Fruit fly (Drosophila melanogaster) whole organism, embryonic: ENCODE measurements around the gene trem.
A peak's percentile ranks its signal among the peaks of the same experiment; 100 is the strongest.

Experiments used
- Aef1 ChIP-seq: fragments of 200-800 bp; sonication (Bioruptor generic); IDR thresholded peaks from 3 replicates; pipeline ENCODE4 v1.3.6; 2022; ENCODE audit warnings: missing biosample characterization, missing genetic modification characterization
- Bgb ChIP-seq: fragments of 200-800 bp; sonication (Bioruptor generic); IDR thresholded peaks from 2 replicates; pipeline ENCODE4 v1.3.6; 2022; ENCODE audit warnings: missing biosample characterization, missing genetic modification characterization; ENCODE audit not compliant: partially characterized antibody
- BtbVII ChIP-seq: fragments of 200-800 bp; sonication (Bioruptor generic); optimal IDR thresholded peaks from 3 replicates; lab custom pipeline; 2017; ENCODE audit warnings: missing biosample characterization, mild to moderate bottlenecking, missing genetic modification characterization
- CG10209 ChIP-seq: fragments of 200-800 bp; sonication (Bioruptor generic); optimal IDR thresholded peaks from 3 replicates; lab custom pipeline; 2017; ENCODE audit warnings: missing biosample characterization, mild to moderate bottlenecking, missing genetic modification characterization, missing genetic modification reagents
- CG12236 ChIP-seq: fragments of 200-800 bp; sonication (Bioruptor generic); optimal IDR thresholded peaks from 2 replicates; lab custom pipeline; 2016; ENCODE audit warnings: missing biosample characterization, missing genetic modification characterization
- CG12659 ChIP-seq: fragments of 200-800 bp; sonication (Bioruptor generic); optimal IDR thresholded peaks from 3 replicates; lab custom pipeline; 2017; ENCODE audit warnings: mild to moderate bottlenecking, missing biosample characterization, missing genetic modification reagents, missing genetic modification characterization
- CG13424 ChIP-seq: fragments of 200-800 bp; sonication (Bioruptor generic); optimal IDR thresholded peaks from 2 replicates; lab custom pipeline; 2019; ENCODE audit warnings: missing biosample characterization, mild to moderate bottlenecking, missing genetic modification characterization, moderate library complexity
- CG13775 ChIP-seq: fragments of 200-800 bp; sonication (Bioruptor generic); optimal IDR thresholded peaks from 3 replicates; lab custom pipeline; 2017; ENCODE audit warnings: missing biosample characterization, mild to moderate bottlenecking, missing genetic modification characterization
- CG13894 ChIP-seq: fragments of 200-800 bp; sonication (Bioruptor generic); optimal IDR thresholded peaks from 3 replicates; lab custom pipeline; 2018; ENCODE audit warnings: missing biosample characterization, mild to moderate bottlenecking, missing genetic modification characterization, moderate library complexity
- CG15601 ChIP-seq: fragments of 200-800 bp; sonication (Bioruptor generic); optimal IDR thresholded peaks from 3 replicates; lab custom pipeline; 2019; ENCODE audit warnings: missing biosample characterization, mild to moderate bottlenecking, missing genetic modification characterization, moderate library complexity
- CG1602 ChIP-seq: fragments of 200-800 bp; sonication (Bioruptor generic); optimal IDR thresholded peaks from 3 replicates; lab custom pipeline; 2016; ENCODE audit warnings: missing biosample characterization, missing genetic modification characterization
- CG17802 ChIP-seq: fragments of 200-800 bp; sonication (Bioruptor generic); optimal IDR thresholded peaks from 2 replicates; lab custom pipeline; 2018; ENCODE audit warnings: missing biosample characterization, mild to moderate bottlenecking, missing genetic modification characterization, moderate library complexity
- CG1832 ChIP-seq: fragments of 200-800 bp; sonication (Bioruptor generic); optimal IDR thresholded peaks from 2 replicates; lab custom pipeline; 2017; ENCODE audit warnings: missing biosample characterization, mild to moderate bottlenecking, missing genetic modification characterization, inconsistent platforms
- CG2116 ChIP-seq: fragments of 200-800 bp; sonication (Bioruptor generic); optimal IDR thresholded peaks from 3 replicates; lab custom pipeline; 2018; ENCODE audit warnings: missing biosample characterization, mild to moderate bottlenecking, missing genetic modification characterization
- CG2875 ChIP-seq: fragments of 200-800 bp; sonication (Bioruptor generic); optimal IDR thresholded peaks from 2 replicates; lab custom pipeline; 2017; ENCODE audit warnings: missing biosample characterization, mild to moderate bottlenecking, missing genetic modification characterization, missing genetic modification reagents
- CG31224 ChIP-seq: fragments of 200-800 bp; sonication (Bioruptor generic); IDR thresholded peaks from 2 replicates; pipeline ENCODE4 v1.3.6; 2022; ENCODE audit warnings: missing biosample characterization, missing genetic modification characterization
- CG3163 ChIP-seq: fragments of 200-800 bp; sonication (Bioruptor generic); optimal IDR thresholded peaks from 3 replicates; lab custom pipeline; 2016; ENCODE audit warnings: missing biosample characterization, missing genetic modification characterization
- CG3726 ChIP-seq: fragments of 200-800 bp; sonication (Bioruptor generic); IDR thresholded peaks from 3 replicates; pipeline ENCODE4, ENCODE4 v1.3.6; 2022; ENCODE audit warnings: missing biosample characterization, missing genetic modification characterization
- CG3995 ChIP-seq: fragments of 200-800 bp; sonication (Bioruptor generic); optimal IDR thresholded peaks from 3 replicates; lab custom pipeline; 2016; ENCODE audit warnings: missing biosample characterization, missing genetic modification characterization
- CG9797 ChIP-seq: fragments of 200-800 bp; sonication (Bioruptor generic); optimal IDR thresholded peaks from 3 replicates; lab custom pipeline; 2018; ENCODE audit warnings: missing biosample characterization, mild to moderate bottlenecking, missing genetic modification characterization
- CHES-1-like ChIP-seq: fragments of 200-800 bp; sonication (Bioruptor generic); optimal IDR thresholded peaks from 2 replicates; lab custom pipeline; 2016; ENCODE audit warnings: missing biosample characterization, missing genetic modification characterization
- Deaf1 ChIP-seq: fragments of 200-800 bp; optimal IDR thresholded peaks from 3 replicates; lab custom pipeline; 2019; ENCODE audit warnings: missing biosample characterization, mild to moderate bottlenecking, missing genetic modification characterization, moderate library complexity
- Ets65A ChIP-seq: fragments of 200-800 bp; sonication (Bioruptor generic); peaks from one replicate; lab custom pipeline; 2016; ENCODE audit warnings: missing biosample characterization, missing genetic modification characterization
- Ets97D ChIP-seq: fragments of 200-800 bp; sonication (Bioruptor generic); optimal IDR thresholded peaks from 3 replicates; lab custom pipeline; 2016; ENCODE audit warnings: missing biosample characterization, missing genetic modification characterization
- Fer1 ChIP-seq: fragments of 200-800 bp; sonication (Bioruptor generic); optimal IDR thresholded peaks from 2 replicates; lab custom pipeline; 2017; ENCODE audit warnings: missing biosample characterization, mild to moderate bottlenecking, missing genetic modification characterization
- Kr ChIP-seq: fragments of 200-800 bp; sonication (Bioruptor generic); optimal IDR thresholded peaks from 2 replicates; lab custom pipeline; 2017; ENCODE audit warnings: missing biosample characterization, mild to moderate bottlenecking, missing genetic modification characterization
- Med ChIP-seq: fragments of 200-800 bp; sonication (Bioruptor generic); peaks from one replicate; lab custom pipeline; 2016; ENCODE audit warnings: missing biosample characterization, missing genetic modification characterization, mild to moderate bottlenecking, inconsistent platforms, moderate library complexity
- Mes4 ChIP-seq: fragments of 200-800 bp; sonication (Bioruptor generic); optimal IDR thresholded peaks from 2 replicates; lab custom pipeline; 2016; ENCODE audit warnings: missing biosample characterization, missing genetic modification characterization
- NK7.1 ChIP-seq: fragments of 200-800 bp; sonication (Bioruptor generic); optimal IDR thresholded peaks from 3 replicates; lab custom pipeline; 2016; ENCODE audit warnings: missing biosample characterization, missing genetic modification characterization
- Nf-YC ChIP-seq: fragments of 200-800 bp; optimal IDR thresholded peaks from 3 replicates; lab custom pipeline; 2019; ENCODE audit warnings: missing biosample characterization, mild to moderate bottlenecking, missing genetic modification characterization, moderate library complexity
- Optix ChIP-seq: fragments of 200-800 bp; sonication (Bioruptor generic); IDR thresholded peaks from 3 replicates; pipeline ENCODE4 v1.3.6; 2022; ENCODE audit warnings: missing biosample characterization, missing genetic modification characterization
- abd-A ChIP-seq: fragments of 200-800 bp; sonication (Bioruptor generic); optimal IDR thresholded peaks from 3 replicates; lab custom pipeline; 2019; ENCODE audit warnings: missing biosample characterization, mild to moderate bottlenecking, missing genetic modification characterization, moderate library complexity
- az2 ChIP-seq: fragments of 200-800 bp; sonication (Bioruptor generic); optimal IDR thresholded peaks from 3 replicates; lab custom pipeline; 2016; ENCODE audit warnings: missing biosample characterization, missing genetic modification characterization
- bowl ChIP-seq: fragments of 200-800 bp; sonication (Bioruptor generic); IDR thresholded peaks from 2 replicates; pipeline ENCODE4 v1.3.6; 2022; ENCODE audit warnings: missing biosample characterization, missing genetic modification characterization
- ftz-f1 ChIP-seq: fragments of 200-800 bp; sonication (Bioruptor generic); optimal IDR thresholded peaks from 2 replicates; lab custom pipeline; 2016; ENCODE audit warnings: missing biosample characterization, missing genetic modification characterization
- gce ChIP-seq: fragments of 200-800 bp; sonication (Bioruptor generic); IDR thresholded peaks from 3 replicates; pipeline ENCODE4 v1.3.6; 2022; ENCODE audit warnings: missing biosample characterization, missing genetic modification characterization
- gsb-n ChIP-seq: fragments of 200-800 bp; sonication (Bioruptor generic); optimal IDR thresholded peaks from 3 replicates; lab custom pipeline; 2018; ENCODE audit warnings: missing biosample characterization, mild to moderate bottlenecking, missing genetic modification characterization
- onecut ChIP-seq: fragments of 200-800 bp; sonication (Bioruptor generic); IDR thresholded peaks from 2 replicates; pipeline ENCODE4 v1.3.6; 2022; ENCODE audit warnings: missing biosample characterization, missing genetic modification characterization
- pum ChIP-seq: fragments of 200-800 bp; sonication (Bioruptor generic); optimal IDR thresholded peaks from 2 replicates; lab custom pipeline; 2016; ENCODE audit warnings: missing biosample characterization, missing genetic modification characterization
- row ChIP-seq: fragments of 200-800 bp; sonication (Bioruptor generic); IDR thresholded peaks from 3 replicates; pipeline ENCODE4 v1.3.6; 2022; ENCODE audit warnings: missing biosample characterization, missing genetic modification characterization
- scrt ChIP-seq: fragments of 200-800 bp; sonication (Bioruptor generic); optimal IDR thresholded peaks from 2 replicates; lab custom pipeline; 2018; ENCODE audit warnings: missing biosample characterization, mild to moderate bottlenecking, missing genetic modification characterization, moderate library complexity
- sd ChIP-seq: fragments of 200-800 bp; sonication (Bioruptor generic); optimal IDR thresholded peaks from 3 replicates; lab custom pipeline; 2018; ENCODE audit warnings: missing biosample characterization, mild to moderate bottlenecking, missing genetic modification characterization, moderate library complexity
- slp2 ChIP-seq: fragments of 200-800 bp; sonication (Bioruptor generic); optimal IDR thresholded peaks from 2 replicates; lab custom pipeline; 2016; ENCODE audit warnings: missing biosample characterization, missing genetic modification characterization
- sqz ChIP-seq: fragments of 200-800 bp; sonication (Bioruptor generic); optimal IDR thresholded peaks from 3 replicates; lab custom pipeline; 2018; ENCODE audit warnings: missing biosample characterization, mild to moderate bottlenecking, missing genetic modification characterization
- stc ChIP-seq: fragments of 200-800 bp; sonication (Bioruptor generic); IDR thresholded peaks from 2 replicates; pipeline ENCODE4 v1.3.6; 2022; ENCODE audit warnings: missing biosample characterization, missing genetic modification characterization
- tap ChIP-seq: fragments of 200-800 bp; optimal IDR thresholded peaks from 3 replicates; lab custom pipeline; 2019; ENCODE audit warnings: missing biosample characterization, mild to moderate bottlenecking, missing genetic modification characterization, moderate library complexity
- ttk ChIP-seq: fragments of 200-800 bp; sonication (Bioruptor generic); IDR thresholded peaks from 2 replicates; pipeline ENCODE4 v2.1.2; 2022; ENCODE audit warnings: missing biosample characterization, missing genetic modification characterization
- zfh1 ChIP-seq: fragments of 200-800 bp; sonication (Bioruptor generic); IDR thresholded peaks from 3 replicates; pipeline ENCODE4 v1.3.6; 2022; ENCODE audit warnings: missing biosample characterization, missing genetic modification characterization

The trem gene

DNA sequence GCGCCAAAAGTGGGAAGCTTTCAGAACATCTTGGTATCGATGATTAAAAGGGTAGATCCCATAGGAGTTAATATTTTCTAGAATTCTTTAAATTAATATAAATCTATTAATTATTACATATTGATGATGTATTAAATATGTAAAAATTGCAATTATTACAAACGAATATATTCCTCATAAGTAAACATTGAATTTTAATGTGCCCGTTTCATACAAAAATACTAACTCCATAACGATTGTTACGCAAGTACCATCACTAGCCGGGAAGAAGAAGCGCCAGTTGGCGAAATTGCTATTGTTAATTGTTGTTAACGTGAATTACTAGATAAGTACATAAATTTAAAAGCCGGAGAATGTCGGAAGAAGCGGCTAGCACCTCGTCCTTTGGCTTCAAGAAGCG is 26.4 kb upstream of the trem start, which contains the start of gene mdlc (continued):
- no peak for TF ChIP-seq Optix (GFP tag; lab: Robert Waterston, UW)
- TF ChIP-seq zfh1: no peak
- no peak for TF ChIP-seq CG2875 (GFP tag; lab: Kevin White, UChicago)
- no peak for TF ChIP-seq sqz (GFP tag; lab: Kevin White, UChicago)
- TF ChIP-seq CHES-1-like (GFP tag; lab: Kevin White, UChicago): no peak
- TF ChIP-seq CG9797 (GFP tag; lab: Kevin White, UChicago): peak; percentile 61
- TF ChIP-seq CG12659 (GFP tag; lab: Kevin White, UChicago): peak; percentile 42
- TF ChIP-seq CG17802 (tag; lab: Kevin White, UChicago): no peak
- TF ChIP-seq CG13775 (GFP tag; lab: Kevin White, UChicago): peak; percentile 4
- peak; percentile 26 for TF ChIP-seq CG13424 (tag; lab: Kevin White, UChicago)
- TF ChIP-seq Bgb (GFP tag; lab: Robert Waterston, UW): no peak
- peak; percentile 5 for TF ChIP-seq az2 (GFP tag; lab: Kevin White, UChicago)
- no peak for TF ChIP-seq slp2 (GFP tag; lab: Kevin White, UChicago)
- no peak for TF ChIP-seq ftz-f1 (GFP tag; lab: Kevin White, UChicago)

DNA sequence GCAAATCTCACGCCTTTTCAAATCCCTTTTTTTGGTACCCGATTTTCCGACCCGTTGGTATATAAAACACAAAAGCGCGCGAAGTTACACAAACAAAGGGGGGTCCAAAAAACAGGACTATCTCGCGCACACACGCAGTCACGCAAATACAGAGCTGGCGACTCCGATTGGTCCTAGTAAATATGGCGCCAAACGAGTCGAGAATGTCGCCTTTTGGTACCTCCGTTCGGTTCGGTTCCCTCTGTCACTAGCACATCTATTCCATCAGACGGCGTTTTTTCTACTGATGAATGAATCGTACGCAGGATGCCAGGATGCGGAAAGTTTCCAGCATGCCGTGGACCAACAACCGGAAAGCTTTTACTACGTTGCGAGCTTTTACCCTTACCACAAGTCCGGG is 24.7 kb upstream of the trem start, which contains the start of gene CG17193:
Gene CG17193 (minus strand): TSS at position 289 of the 400 bp plus-strand sequence.
- TF ChIP-seq row (GFP tag; lab: Robert Waterston, UW) (0 out of 3 replicates have a peak, but pooled peaks have one; percentile 22), Deaf1 (peak; percentile 50), CG13894 (tag; lab: Kevin White, UChicago) (peak; percentile 75), Ets65A (GFP tag; lab: Kevin White, UChicago) (peak; percentile 7), NK7.1 (GFP tag; lab: Kevin White, UChicago) (no peak), Nf-YC (peak; percentile 80), abd-A (tag; lab: Kevin White, UChicago) (peak; percentile 55), Kr (no peak), BtbVII (GFP tag; lab: Kevin White, UChicago) (no peak), Mes4 (no peak), scrt (GFP tag; lab: Kevin White, UChicago) (peak; percentile 31), bowl (GFP tag; lab: Robert Waterston, UW) (no peak), Med (GFP tag; lab: Kevin White, UChicago) (peak; percentile 67), CG3726 (GFP tag; lab: Robert Waterston, UW) (no peak)
- TF ChIP-seq, all 482 proteins: peak for 8

DNA sequence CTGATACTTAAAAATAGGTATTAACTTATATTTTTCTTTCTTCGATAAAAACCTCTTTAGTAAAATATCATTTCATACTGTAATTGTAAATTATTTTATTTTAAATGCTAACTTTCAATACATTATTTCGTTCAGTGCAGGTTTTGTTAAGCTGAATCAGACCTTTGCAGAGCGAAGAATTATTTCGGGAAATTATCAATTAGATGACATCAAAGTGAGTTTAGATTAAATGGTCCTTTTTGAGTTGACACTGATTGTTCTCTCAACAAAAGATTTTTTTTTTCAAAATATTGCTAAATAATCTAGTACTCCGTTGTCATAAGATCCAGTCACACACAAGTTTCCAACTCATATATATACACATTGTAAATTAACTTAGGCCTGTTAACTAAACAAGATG is 11.3 kb upstream of the trem start, which contains the start of the genes CG33934 and Indy-2:
Gene CG33934 (plus strand): TSS at position 301 of the 400 bp plus-strand sequence.
Gene Indy-2 (plus strand): TSS at position 301 of the 400 bp plus-strand sequence.
- TF ChIP-seq CG3995 (GFP tag; lab: Kevin White, UChicago) (no peak), CG1832 (GFP tag; lab: Kevin White, UChicago) (no peak), stc (no peak), tap (no peak), CG31224 (GFP tag; lab: Robert Waterston, UW) (no peak), pum (GFP tag; lab: Kevin White, UChicago) (no peak), onecut (no peak), Ets97D (GFP tag; lab: Kevin White, UChicago) (no peak)

DNA sequence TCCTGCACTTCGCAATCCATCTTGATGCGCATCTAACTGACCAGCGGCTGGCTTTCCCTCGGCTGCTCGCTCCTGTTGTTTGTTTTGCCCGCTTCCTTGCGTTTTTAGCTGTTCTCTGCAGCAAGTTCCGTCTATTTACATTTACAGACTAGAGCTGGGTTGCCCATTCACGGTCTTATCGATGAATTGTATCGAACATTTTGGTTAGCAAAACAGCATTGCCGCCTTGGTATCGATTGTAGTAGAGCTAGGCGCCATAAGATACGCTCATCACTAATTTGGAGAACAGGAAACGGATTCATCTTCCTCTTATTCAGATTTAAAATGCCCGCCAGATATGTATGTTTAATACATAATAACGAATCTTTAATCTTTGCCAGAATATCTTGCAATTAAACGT is 4.8 kb upstream of the trem start, which contains the start of gene Regnase-1:
Gene Regnase-1 (minus strand): TSS at position 170 of the 400 bp plus-strand sequence.
- TF ChIP-seq ttk (GFP tag; lab: Robert Waterston, UW): peak; percentile 82
- peak; percentile 87 for TF ChIP-seq CG10209
- peak; percentile 77 for TF ChIP-seq CG3163 (GFP tag; lab: Kevin White, UChicago)
- TF ChIP-seq zfh1: peak; percentile 92
- no peak for TF ChIP-seq sd (tag; lab: Kevin White, UChicago)
- peak; percentile 68; the same call in 2 of the 3 replicates for TF ChIP-seq Aef1 (GFP tag; lab: Robert Waterston, UW)
- TF ChIP-seq CG15601 (tag; lab: Kevin White, UChicago): peak; percentile 90
- peak; percentile 94 for TF ChIP-seq gsb-n (tag; lab: Kevin White, UChicago)
- TF ChIP-seq Fer1 (GFP tag; lab: Kevin White, UChicago): peak; percentile 96
- peak; percentile 83 for TF ChIP-seq CG12236
- TF ChIP-seq CG1602 (GFP tag; lab: Kevin White, UChicago): peak; percentile 68
- TF ChIP-seq CG2116 (GFP tag; lab: Kevin White, UChicago): peak; percentile 96
- TF ChIP-seq gce: peak; percentile 95
- peak; percentile 93 for TF ChIP-seq stc
